Worm (Caenorhabditis elegans) whole organism, young adult: ENCODE results near the gene arrd-10.
A peak's percentile ranks its signal among the peaks of the same experiment; 100 is the strongest.

Experiments
- F22D6.2 ChIP-seq: sonication (generic microtip); optimal IDR thresholded peaks from 2 replicates; lab custom pipeline; 2016; ENCODE audit warnings: mild to moderate bottlenecking, missing genetic modification characterization, missing compliant biosample characterization
- F37B4.10 ChIP-seq: fragments of 200-800 bp; sonication (Bioruptor generic); IDR thresholded peaks from 2 replicates; pipeline ENCODE4 v1.3.6; 2022; ENCODE audit warnings: missing genetic modification characterization, missing compliant biosample characterization
- F39B2.1 ChIP-seq: fragments of 200-800 bp; sonication (Bioruptor generic); IDR thresholded peaks from 2 replicates; pipeline ENCODE4 v1.3.6; 2022; ENCODE audit warnings: missing genetic modification reagents, missing genetic modification characterization, missing compliant biosample characterization
- F52B5.7 ChIP-seq: sonication (generic microtip); optimal IDR thresholded peaks from 2 replicates; lab custom pipeline; 2016; ENCODE audit warnings: mild to moderate bottlenecking, missing genetic modification characterization, missing compliant biosample characterization
- F55B11.4 ChIP-seq: sonication (generic microtip); optimal IDR thresholded peaks from 2 replicates; lab custom pipeline; 2016; ENCODE audit warnings: missing compliant biosample characterization, missing genetic modification characterization, borderline replicate concordance; ENCODE audit not compliant: insufficient read depth
- K12H6.12 ChIP-seq: fragments of 200-800 bp; sonication (Bioruptor generic); optimal IDR thresholded peaks from 2 replicates; lab custom pipeline; 2018; ENCODE audit warnings: mild to moderate bottlenecking, missing genetic modification characterization, missing compliant biosample characterization
- Y53F4B.3 ChIP-seq: fragments of 200-800 bp; sonication (Bioruptor generic); IDR thresholded peaks from 2 replicates; pipeline ENCODE4 v1.3.6; 2022; ENCODE audit warnings: missing genetic modification reagents, missing genetic modification characterization, missing compliant biosample characterization
- Y53G8AR.9 ChIP-seq: fragments of 200-800 bp; sonication (Bioruptor generic); conservative IDR thresholded peaks from 2 replicates; pipeline ENCODE4 v1.3.6; 2022; ENCODE audit warnings: missing genetic modification reagents, missing genetic modification characterization, missing compliant biosample characterization
- Y79H2A.3 ChIP-seq: fragments of 200-800 bp; sonication (Bioruptor generic); conservative IDR thresholded peaks from 2 replicates; pipeline ENCODE4 v1.3.6; 2022; ENCODE audit warnings: missing genetic modification reagents, missing genetic modification characterization, missing compliant biosample characterization
- attf-5 ChIP-seq: fragments of 200-800 bp; sonication (Bioruptor generic); optimal IDR thresholded peaks from 2 replicates; lab custom pipeline; 2018; ENCODE audit warnings: mild to moderate bottlenecking, missing genetic modification characterization, missing compliant biosample characterization
- attf-6 ChIP-seq: fragments of 200-800 bp; sonication (Bioruptor generic); IDR thresholded peaks from 2 replicates; pipeline ENCODE4 v1.3.6; 2022; ENCODE audit warnings: missing genetic modification reagents, missing genetic modification characterization, missing compliant biosample characterization
- ccch-3 ChIP-seq: fragments of 200-800 bp; sonication (Bioruptor generic); optimal IDR thresholded peaks from 2 replicates; lab custom pipeline; 2018; ENCODE audit warnings: mild to moderate bottlenecking, missing genetic modification characterization, missing compliant biosample characterization
- cebp-1 ChIP-seq, 2 experiments: fragments of 200-800 bp in 1 of 2; sonication (Bioruptor generic) in 1 of 2; sonication (generic microtip) in 1 of 2; IDR thresholded peaks in 1 of 2; optimal IDR thresholded peaks in 1 of 2; 2 replicates each; pipeline versions ENCODE4 v1.3.6 to Lab custom; 2017 to 2022; ENCODE audit warnings: missing compliant biosample characterization in 2 of 2, missing genetic modification characterization in 2 of 2, mild to moderate bottlenecking in 1 of 2, missing genetic modification reagents in 1 of 2, moderate library complexity in 1 of 2
- cebp-2 ChIP-seq: fragments of 200-800 bp; sonication (Bioruptor generic); IDR thresholded peaks from 2 replicates; pipeline ENCODE4 v1.3.6; 2022; ENCODE audit warnings: missing genetic modification characterization, missing compliant biosample characterization
- ceh-91 ChIP-seq: fragments of 200-800 bp; sonication (Bioruptor generic); IDR thresholded peaks from 2 replicates; pipeline ENCODE4 v1.3.6; 2022; ENCODE audit warnings: missing genetic modification reagents, missing genetic modification characterization, missing compliant biosample characterization
- dox-1 ChIP-seq: fragments of 200-800 bp; sonication (Bioruptor generic); IDR thresholded peaks from 2 replicates; pipeline ENCODE4 v1.3.6; 2022; ENCODE audit warnings: missing genetic modification reagents, missing genetic modification characterization, missing compliant biosample characterization
- dpl-1 ChIP-seq: fragments of 150-350 bp; optimal IDR thresholded peaks from 2 replicates; lab custom pipeline; 2014; ENCODE audit warnings: missing biosample characterization, missing genetic modification reagents, missing genetic modification characterization
- ekl-4 ChIP-seq: fragments of 200-800 bp; sonication (Bioruptor generic); IDR thresholded peaks from 2 replicates; pipeline ENCODE4 v1.3.6; 2022; ENCODE audit warnings: missing genetic modification reagents, missing genetic modification characterization, missing compliant biosample characterization
- ets-4 ChIP-seq: fragments of 200-800 bp; sonication (Bioruptor generic); optimal IDR thresholded peaks from 2 replicates; lab custom pipeline; 2018; ENCODE audit warnings: mild to moderate bottlenecking, missing genetic modification characterization, missing compliant biosample characterization
- gei-17 ChIP-seq: fragments of 200-800 bp; sonication (Bioruptor generic); optimal IDR thresholded peaks from 2 replicates; lab custom pipeline; 2018; ENCODE audit warnings: mild to moderate bottlenecking, missing genetic modification characterization, missing compliant biosample characterization
- him-1 ChIP-seq: sonication (generic microtip); optimal IDR thresholded peaks from 2 replicates; lab custom pipeline; 2016; ENCODE audit warnings: missing genotype, missing genetic modification reagents, missing genetic modification characterization, missing compliant biosample characterization
- hlh-12 ChIP-seq: sonication (generic microtip); optimal IDR thresholded peaks from 2 replicates; lab custom pipeline; 2016; ENCODE audit warnings: missing genetic modification characterization, missing compliant biosample characterization
- hmg-1.2 ChIP-seq: fragments of 200-800 bp; sonication (Bioruptor generic); IDR thresholded peaks from 2 replicates; pipeline ENCODE4 v1.3.6; 2022; ENCODE audit warnings: missing genetic modification reagents, missing genetic modification characterization, missing compliant biosample characterization
- let-526 ChIP-seq: fragments of 200-800 bp; sonication (Bioruptor generic); IDR thresholded peaks from 2 replicates; pipeline ENCODE4 v1.3.6; 2022; ENCODE audit warnings: missing genetic modification reagents, missing genetic modification characterization, missing compliant biosample characterization
- lin-35 ChIP-seq, 3 experiments: fragments of 150-350 bp in 2 of 3; sonication (generic microtip) in 1 of 3; optimal IDR thresholded peaks; 2 replicates each; lab custom pipeline; 2014 to 2018; ENCODE audit warnings: missing biosample characterization in 3 of 3, missing genetic modification characterization in 3 of 3, missing genetic modification reagents in 3 of 3
- nfya-2 ChIP-seq: fragments of 200-800 bp; sonication (Bioruptor generic); IDR thresholded peaks from 2 replicates; pipeline ENCODE4 v1.3.6; 2022; ENCODE audit warnings: missing genetic modification reagents, missing genetic modification characterization, missing compliant biosample characterization
- nhr-80 ChIP-seq: sonication (generic microtip); optimal IDR thresholded peaks from 2 replicates; lab custom pipeline; 2016; ENCODE audit warnings: missing genetic modification characterization, missing compliant biosample characterization
- nhr-90 ChIP-seq: sonication (generic microtip); optimal IDR thresholded peaks from 2 replicates; lab custom pipeline; 2016; ENCODE audit warnings: missing genotype, mild to moderate bottlenecking, missing genetic modification characterization, missing compliant biosample characterization
- pbrm-1 ChIP-seq: fragments of 200-800 bp; sonication (Bioruptor generic); IDR thresholded peaks from 2 replicates; pipeline ENCODE4 v1.3.6; 2022; ENCODE audit warnings: missing genetic modification reagents, missing genetic modification characterization, missing compliant biosample characterization
- rpc-1 ChIP-seq, 2 experiments: fragments of 150-350 bp in 1 of 2; sonication (generic microtip) in 1 of 2; optimal IDR thresholded peaks; 2 replicates each; lab custom pipeline; 2014 to 2018; ENCODE audit warnings: missing biosample characterization in 1 of 2, missing genetic modification characterization in 1 of 2, missing genetic modification reagents in 1 of 2, missing genotype in 1 of 2
- sea-2 ChIP-seq: fragments of 200-800 bp; sonication (Bioruptor generic); IDR thresholded peaks from 2 replicates; pipeline ENCODE4 v1.3.6; 2022; ENCODE audit warnings: missing genetic modification characterization, missing compliant biosample characterization
- snpc-1.1 ChIP-seq: sonication (generic microtip); optimal IDR thresholded peaks from 2 replicates; lab custom pipeline; 2017; ENCODE audit warnings: missing genetic modification characterization, mild to moderate bottlenecking, missing compliant biosample characterization, antibody characterized with exemption, moderate library complexity, missing genotype, missing genetic modification reagents; ENCODE audit not compliant: insufficient read depth
- snpc-4 ChIP-seq, 5 experiments: fragments of 150-350 bp in 1 of 5; sonication (generic microtip) in 4 of 5; optimal IDR thresholded peaks; 2 replicates each; lab custom pipeline; 2014 to 2018; ENCODE audit warnings: missing genetic modification characterization in 5 of 5, missing biosample characterization in 3 of 5, antibody characterized with exemption in 2 of 5, mild to moderate bottlenecking in 2 of 5, missing compliant biosample characterization in 2 of 5, missing genotype in 2 of 5, moderate library complexity in 2 of 5, missing genetic modification reagents in 1 of 5
- sptf-2 ChIP-seq: fragments of 200-800 bp; sonication (Bioruptor generic); optimal IDR thresholded peaks from 2 replicates; lab custom pipeline; 2018; ENCODE audit warnings: mild to moderate bottlenecking, missing genetic modification characterization, missing compliant biosample characterization
- zfh-2 ChIP-seq: fragments of 200-800 bp; sonication (Bioruptor generic); conservative IDR thresholded peaks from 2 replicates; pipeline ENCODE4 v1.3.6; 2022; ENCODE audit warnings: missing genetic modification reagents, missing genetic modification characterization, missing compliant biosample characterization

Gene arrd-10

DNA sequence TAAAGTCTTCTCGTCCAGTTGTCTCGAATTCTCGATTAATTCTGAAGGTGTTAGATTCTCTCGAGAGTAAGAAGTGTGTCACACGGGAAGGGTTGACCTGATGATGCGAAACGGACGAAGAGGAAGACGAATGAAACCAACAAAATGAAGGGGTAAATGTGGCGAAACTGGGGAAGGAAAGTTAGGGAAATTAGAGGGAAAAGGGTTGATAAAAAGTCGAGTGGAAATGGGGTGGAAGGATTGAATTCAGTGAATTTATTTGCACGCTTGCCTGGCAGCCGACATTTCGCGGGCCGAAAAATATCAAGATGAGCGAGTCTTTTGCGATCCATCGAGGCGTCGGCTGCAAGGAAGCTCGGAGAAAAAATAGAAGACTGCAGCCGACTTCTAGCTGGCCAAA lies 8.3 kb downstream of the arrd-10 start, which contains the start of gene F58G1.7:
TSS of gene F58G1.7 (minus strand) at position 101 of the 400 bp plus-strand sequence.
- TF ChIP-seq snpc-4 (GFP tag; optimal IDR thresholded peaks at IDR 0.05; lab: Kevin White, UChicago) (no peak), snpc-4 (tag; optimal IDR thresholded peaks at IDR 0.05; lab: Kevin White, UChicago) (peak in 2 of 4 experiments; percentile 35 to 68), gei-17 (GFP tag; lab: Kevin White, UChicago) (no peak), zfh-2 (GFP tag; lab: Robert Waterston, UW) (0 out of 2 replicates have a peak, but pooled peaks have one; percentile 20)

- TF ChIP-seq ets-4 (GFP tag; lab: Kevin White, UChicago) (no peak), hlh-12 (tag; lab: Kevin White, UChicago) (no peak), F39B2.1 (GFP tag; lab: Robert Waterston, UW) (no peak), rpc-1 (optimal IDR thresholded peaks at IDR 0.05; lab: Kevin White, UChicago) (no peak), rpc-1 (tag; optimal IDR thresholded peaks at IDR 0.05; lab: Kevin White, UChicago) (no peak), nhr-90 (tag; lab: Kevin White, UChicago) (no peak), pbrm-1 (GFP tag; lab: Robert Waterston, UW) (0 out of 2 replicates have a peak, but pooled peaks have one; percentile 17), lin-35 (GFP tag; optimal IDR thresholded peaks at IDR 0.05; lab: Kevin White, UChicago) (no peak), Y53G8AR.9 (GFP tag; lab: Robert Waterston, UW) (no peak), Y53F4B.3 (GFP tag; lab: Robert Waterston, UW) (no peak), ceh-91 (GFP tag; lab: Robert Waterston, UW) (no peak), him-1 (tag; lab: Kevin White, UChicago) (no peak), dpl-1 (no peak), snpc-1.1 (no peak), F55B11.4 (no peak), sptf-2 (GFP tag; lab: Kevin White, UChicago) (no peak), hmg-1.2 (GFP tag; lab: Robert Waterston, UW) (peak; percentile 65; the same call in 1 of the 2 replicates), Y79H2A.3 (GFP tag; lab: Robert Waterston, UW) (no peak), F52B5.7 (tag; lab: Kevin White, UChicago) (no peak), attf-5 (GFP tag; lab: Kevin White, UChicago) (peak; percentile 12), K12H6.12 (tag; lab: Kevin White, UChicago) (no peak), F37B4.10 (GFP tag; lab: Robert Waterston, UW) (no peak), attf-6 (GFP tag; lab: Robert Waterston, UW) (no peak), zfh-2 (GFP tag; lab: Robert Waterston, UW) (no peak), F22D6.2 (tag; lab: Kevin White, UChicago) (no peak), cebp-1 (GFP tag; IDR thresholded peaks at IDR 0.05; lab: Robert Waterston, UW) (peak; percentile 75), cebp-1 (tag; optimal IDR thresholded peaks at IDR 0.05; lab: Kevin White, UChicago) (peak; percentile 89), snpc-4 (GFP tag; optimal IDR thresholded peaks at IDR 0.05; lab: Kevin White, UChicago) (no peak), snpc-4 (tag; optimal IDR thresholded peaks at IDR 0.05; lab: Kevin White, UChicago) (peak in 2 of 4 experiments; percentile 39 to 57), let-526 (no peak), ccch-3 (GFP tag; lab: Kevin White, UChicago) (no peak), ekl-4 (GFP tag; lab: Robert Waterston, UW) (no peak), nfya-2 (no peak), nhr-80 (tag; lab: Kevin White, UChicago) (peak; percentile 4), sea-2 (no peak), cebp-2 (no peak), dox-1 (GFP tag; lab: Robert Waterston, UW) (peak; percentile 19; the same call in 1 of the 2 replicates)
Measured at ce11 chrII:12953297-12953696, 13.4 kb downstream of the arrd-10 start.
